Worm (Caenorhabditis elegans): ENCODE measurements around the gene R02F2.10.

R02F2.10 gene

ce11 chrIII:5525973-5526372 is 47.9 kb downstream of the R02F2.10 start, which contains the start of gene dex-1:
TSS of gene dex-1 (plus strand) at chrIII:5526104.
- TF ChIP-seq nhr-102 (tag; optimal IDR thresholded peaks at IDR 0.05) (no peak), mdt-29 (GFP tag; IDR thresholded peaks at IDR 0.05) (no peak), dmd-8 (GFP tag; IDR thresholded peaks at IDR 0.05) (no peak), lin-15B (tag; optimal IDR thresholded peaks at IDR 0.05) (no peak), nhr-10 (tag; optimal IDR thresholded peaks at IDR 0.05) (no peak), egl-43 (GFP tag; IDR thresholded peaks at IDR 0.05) (no peak), hlh-30 (tag; optimal IDR thresholded peaks at IDR 0.05; ENCODE audit: insufficient read depth) (no peak), Y105C5A.15 (GFP tag; IDR thresholded peaks at IDR 0.05) (no peak), ceh-20 (GFP tag; IDR thresholded peaks at IDR 0.05) (no peak), daf-19 (GFP tag; conservative IDR thresholded peaks at IDR 0.05) (no peak), fos-1 (tag; optimal IDR thresholded peaks at IDR 0.05) (no peak), saeg-2 (GFP tag; IDR thresholded peaks at IDR 0.05) (no peak), F10B5.3 (tag; optimal IDR thresholded peaks at IDR 0.05) (no peak), aly-2 (tag; optimal IDR thresholded peaks at IDR 0.05) (no peak), skn-1 (tag; optimal IDR thresholded peaks at IDR 0.05) (no peak), nhr-237 (tag; optimal IDR thresholded peaks at IDR 0.05) (no peak), snpc-1.2 (GFP tag; IDR thresholded peaks at IDR 0.05) (no peak), Y75B8A.6 (GFP tag; IDR thresholded peaks at IDR 0.05) (no peak), pqm-1 (tag; optimal IDR thresholded peaks at IDR 0.05) (no peak)
